Worm (Caenorhabditis elegans) whole organism, L4 larva: ENCODE results near the gene Y73B6BL.29.

Experiments
- F10B5.3 ChIP-seq: sonication (generic microtip); optimal IDR thresholded peaks from 2 replicates; lab custom pipeline; 2016; ENCODE audit warnings: mild to moderate bottlenecking, missing genetic modification characterization, missing compliant biosample characterization
- F26F4.8 ChIP-seq: fragments of 200-800 bp; sonication (Bioruptor generic); conservative IDR thresholded peaks from 2 replicates; pipeline ENCODE4 v1.3.6; 2022; ENCODE audit warnings: missing genetic modification characterization, missing compliant biosample characterization
- F37D6.2 ChIP-seq: sonication (generic microtip); optimal IDR thresholded peaks from 2 replicates; lab custom pipeline; 2016; ENCODE audit warnings: mild to moderate bottlenecking, missing genetic modification characterization, missing compliant biosample characterization
- F44E2.7 ChIP-seq: fragments of 200-800 bp; sonication (Bioruptor generic); IDR thresholded peaks from 2 replicates; pipeline ENCODE4 v2.1.2; 2022; ENCODE audit warnings: missing genetic modification characterization, missing compliant biosample characterization
- T20F7.1 ChIP-seq: fragments of 200-800 bp; sonication (Bioruptor generic); optimal IDR thresholded peaks from 2 replicates; lab custom pipeline; 2018; ENCODE audit warnings: mild to moderate bottlenecking, missing genetic modification characterization, missing compliant biosample characterization
- Y75B8A.6 ChIP-seq: fragments of 200-800 bp; sonication (Bioruptor generic); IDR thresholded peaks from 2 replicates; pipeline ENCODE4 v1.3.6; 2022; ENCODE audit warnings: missing genetic modification reagents, missing genetic modification characterization, missing compliant biosample characterization
- ZK546.5 ChIP-seq, 2 experiments: sonication (generic microtip); optimal IDR thresholded peaks; 2 replicates each; lab custom pipeline; 2017; ENCODE audit warnings: missing biosample characterization in 2 of 2, missing genetic modification characterization in 2 of 2
- aha-1 ChIP-seq: fragments of 150-350 bp; peaks from one replicate; lab custom pipeline; 2014; ENCODE audit warnings: missing biosample characterization, missing genetic modification characterization
- aly-2 ChIP-seq: sonication (generic microtip); optimal IDR thresholded peaks from 2 replicates; lab custom pipeline; 2018; ENCODE audit warnings: missing biosample characterization, missing genetic modification characterization
- ama-1 ChIP-seq: fragments of 150-350 bp; optimal IDR thresholded peaks from 2 replicates; lab custom pipeline; 2014; ENCODE audit warnings: inconsistent platforms, mixed read lengths
- arid-1 ChIP-seq: fragments of 200-800 bp; sonication (Bioruptor generic); conservative IDR thresholded peaks from 2 replicates; pipeline ENCODE4 v1.3.6; 2022; ENCODE audit warnings: missing genetic modification reagents, missing genetic modification characterization, missing compliant biosample characterization
- ceh-82 ChIP-seq: sonication (generic microtip); optimal IDR thresholded peaks from 2 replicates; lab custom pipeline; 2017; ENCODE audit warnings: missing biosample characterization, missing genetic modification characterization
- ces-1 ChIP-seq: fragments of 150-350 bp; sonication (generic microtip); optimal IDR thresholded peaks from 4 replicates; lab custom pipeline; 2014; ENCODE audit warnings: missing biosample characterization, missing genetic modification reagents, missing genetic modification characterization
- dmd-6 ChIP-seq: fragments of 200-800 bp; sonication (Bioruptor generic); IDR thresholded peaks from 2 replicates; pipeline ENCODE4 v1.3.6; 2022; ENCODE audit warnings: missing genetic modification reagents, missing genetic modification characterization, missing compliant biosample characterization
- dmd-9 ChIP-seq: fragments of 200-800 bp; sonication (Bioruptor generic); IDR thresholded peaks from 2 replicates; pipeline ENCODE4 v1.3.6; 2022; ENCODE audit warnings: missing genetic modification reagents, missing genetic modification characterization, missing compliant biosample characterization
- dpl-1 ChIP-seq: fragments of 150-350 bp; optimal IDR thresholded peaks from 2 replicates; lab custom pipeline; 2014; ENCODE audit warnings: missing biosample characterization, missing genetic modification reagents, missing genetic modification characterization
- fkh-10 ChIP-seq: fragments of 150-350 bp; optimal IDR thresholded peaks from 2 replicates; lab custom pipeline; 2014; ENCODE audit warnings: missing biosample characterization, missing genetic modification reagents, missing genetic modification characterization
- hif-1 ChIP-seq, 2 experiments: sonication (generic microtip); optimal IDR thresholded peaks; 2 replicates each; lab custom pipeline; 2016 to 2017; ENCODE audit warnings: missing compliant biosample characterization in 2 of 2, missing genetic modification characterization in 2 of 2, missing genetic modification reagents in 2 of 2, missing genotype in 2 of 2, mild to moderate bottlenecking in 1 of 2
- hlh-30 ChIP-seq: sonication (generic microtip); optimal IDR thresholded peaks from 2 replicates; lab custom pipeline; 2017; ENCODE audit warnings: antibody characterized with exemption, mild to moderate bottlenecking, missing genetic modification characterization, missing compliant biosample characterization; ENCODE audit not compliant: insufficient read depth
- hmg-1.1 ChIP-seq: fragments of 200-800 bp; sonication (Bioruptor generic); IDR thresholded peaks from 2 replicates; pipeline ENCODE4 v1.3.6; 2022; ENCODE audit warnings: missing genetic modification reagents, missing genetic modification characterization, missing compliant biosample characterization
- lin-1 ChIP-seq: fragments of 200-800 bp; sonication (Bioruptor generic); IDR thresholded peaks from 2 replicates; pipeline ENCODE4 v1.3.6; 2022; ENCODE audit warnings: missing genetic modification reagents, missing genetic modification characterization, missing compliant biosample characterization
- lin-29 ChIP-seq: fragments of 200-800 bp; sonication (Bioruptor generic); IDR thresholded peaks from 2 replicates; pipeline ENCODE4 v1.3.6; 2022; ENCODE audit warnings: missing genetic modification reagents, missing genetic modification characterization, missing compliant biosample characterization
- lin-38 ChIP-seq: fragments of 200-800 bp; sonication (Bioruptor generic); IDR thresholded peaks from 2 replicates; pipeline ENCODE4 v1.3.6; 2022; ENCODE audit warnings: missing genetic modification reagents, missing genetic modification characterization, missing compliant biosample characterization
- lsy-2 ChIP-seq, 2 experiments: fragments of 150-350 bp in 1 of 2; sonication (generic microtip) in 1 of 2; optimal IDR thresholded peaks; 2 replicates each; lab custom pipeline; 2014 to 2017; ENCODE audit warnings: missing biosample characterization in 2 of 2, missing genetic modification characterization in 2 of 2
- madf-9 ChIP-seq: fragments of 200-800 bp; sonication (Bioruptor generic); conservative IDR thresholded peaks from 2 replicates; pipeline ENCODE4 v1.3.6; 2022; ENCODE audit warnings: missing genetic modification reagents, missing genetic modification characterization, missing compliant biosample characterization
- mep-1 ChIP-seq: fragments of 150-350 bp; sonication (generic microtip); optimal IDR thresholded peaks from 3 replicates; lab custom pipeline; 2014; ENCODE audit warnings: missing biosample characterization, missing genetic modification characterization
- mes-2 ChIP-seq: sonication (generic microtip); optimal IDR thresholded peaks from 2 replicates; lab custom pipeline; 2016; ENCODE audit warnings: missing genotype, mild to moderate bottlenecking, missing genetic modification characterization, missing compliant biosample characterization; ENCODE audit not compliant: poor library complexity, severe bottlenecking
- mxl-2 ChIP-seq: fragments of 200-800 bp; sonication (Bioruptor generic); conservative IDR thresholded peaks from 2 replicates; pipeline ENCODE4 v1.3.6; 2022; ENCODE audit warnings: missing genetic modification reagents, missing genetic modification characterization, missing compliant biosample characterization
- mxl-3 ChIP-seq: fragments of 200-800 bp; sonication (Bioruptor generic); optimal IDR thresholded peaks from 2 replicates; lab custom pipeline; 2018; ENCODE audit warnings: mild to moderate bottlenecking, missing genetic modification characterization, missing compliant biosample characterization
- nhr-11 ChIP-seq: fragments of 150-350 bp; optimal IDR thresholded peaks from 2 replicates; lab custom pipeline; 2014; ENCODE audit warnings: missing biosample characterization, missing genetic modification characterization
- nhr-28 ChIP-seq: fragments of 150-350 bp; optimal IDR thresholded peaks from 2 replicates; lab custom pipeline; 2014; ENCODE audit warnings: missing biosample characterization, missing genetic modification characterization
- nhr-48 ChIP-seq: sonication (generic microtip); optimal IDR thresholded peaks from 2 replicates; lab custom pipeline; 2016; ENCODE audit warnings: mild to moderate bottlenecking, missing genetic modification characterization, missing compliant biosample characterization
- php-3 ChIP-seq: fragments of 200-800 bp; sonication (Bioruptor generic); IDR thresholded peaks from 2 replicates; pipeline ENCODE4 v1.3.6; 2022; ENCODE audit warnings: missing genetic modification reagents, missing genetic modification characterization, missing compliant biosample characterization
- pqm-1 ChIP-seq: sonication (generic microtip); optimal IDR thresholded peaks from 2 replicates; lab custom pipeline; 2017; ENCODE audit warnings: missing biosample characterization, missing genetic modification characterization
- rbr-2 ChIP-seq: sonication (generic microtip); optimal IDR thresholded peaks from 2 replicates; lab custom pipeline; 2016; ENCODE audit warnings: missing genotype, missing genetic modification characterization, missing compliant biosample characterization
- snpc-1.2 ChIP-seq: fragments of 200-800 bp; sonication (Bioruptor generic); IDR thresholded peaks from 2 replicates; pipeline ENCODE4 v1.3.6; 2022; ENCODE audit warnings: missing genetic modification reagents, missing genetic modification characterization, missing compliant biosample characterization
- snpc-4 ChIP-seq: fragments of 150-350 bp; optimal IDR thresholded peaks from 2 replicates; lab custom pipeline; 2014; ENCODE audit warnings: missing biosample characterization, missing genetic modification characterization
- spr-3 ChIP-seq: fragments of 200-800 bp; sonication (Bioruptor generic); optimal IDR thresholded peaks from 2 replicates; lab custom pipeline; 2018; ENCODE audit warnings: mild to moderate bottlenecking, missing genetic modification characterization, missing compliant biosample characterization
- unc-62 ChIP-seq, 3 experiments: fragments of 150-350 bp in 1 of 3; sonication (generic microtip); optimal IDR thresholded peaks in 2 of 3; peaks in 1 of 3; 1 replicate in 1 of 3; 2 replicates in 2 of 3; lab custom pipeline; 2014 to 2017; ENCODE audit warnings: missing biosample characterization in 3 of 3, missing genetic modification characterization in 3 of 3, missing genetic modification reagents in 3 of 3, missing genotype in 1 of 3
- zfp-2 ChIP-seq: sonication (generic microtip); optimal IDR thresholded peaks from 2 replicates; lab custom pipeline; 2016; ENCODE audit warnings: mild to moderate bottlenecking, missing genetic modification characterization, missing compliant biosample characterization
- zip-11 ChIP-seq: fragments of 200-800 bp; sonication (Bioruptor generic); IDR thresholded peaks from 2 replicates; pipeline ENCODE4 v1.3.6; 2022; ENCODE audit warnings: missing genetic modification characterization, missing compliant biosample characterization
- zip-2 ChIP-seq: fragments of 150-350 bp; optimal IDR thresholded peaks from 2 replicates; lab custom pipeline; 2014; ENCODE audit warnings: missing biosample characterization, missing genetic modification characterization
- ztf-7 ChIP-seq: fragments of 150-350 bp; optimal IDR thresholded peaks from 2 replicates; lab custom pipeline; 2014; ENCODE audit warnings: missing biosample characterization, missing genetic modification characterization

The Y73B6BL.29 gene

DNA sequence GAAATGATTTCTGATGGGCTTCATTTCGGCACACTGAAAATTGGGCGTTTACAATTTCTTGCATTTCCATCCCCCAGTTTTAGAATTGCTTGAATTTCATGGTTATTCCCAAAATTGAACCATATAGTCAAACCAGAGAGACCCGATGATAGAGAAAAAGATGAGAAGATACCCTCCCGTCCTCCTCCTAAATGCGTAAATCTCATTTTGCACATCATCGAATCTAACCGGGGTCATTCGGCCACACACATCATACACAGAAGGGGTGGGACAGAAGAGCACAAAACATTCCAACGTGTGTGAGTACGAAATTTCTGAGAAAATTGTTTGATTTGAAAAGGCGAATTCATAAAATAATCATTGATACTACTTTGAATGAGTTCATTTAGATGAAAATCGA is 41.9 kb downstream of the Y73B6BL.29 start:
- TF ChIP-seq ztf-7 (tag; lab: Kevin White, UChicago): no peak
- no peak for TF ChIP-seq aly-2 (tag; lab: Kevin White, UChicago)

DNA sequence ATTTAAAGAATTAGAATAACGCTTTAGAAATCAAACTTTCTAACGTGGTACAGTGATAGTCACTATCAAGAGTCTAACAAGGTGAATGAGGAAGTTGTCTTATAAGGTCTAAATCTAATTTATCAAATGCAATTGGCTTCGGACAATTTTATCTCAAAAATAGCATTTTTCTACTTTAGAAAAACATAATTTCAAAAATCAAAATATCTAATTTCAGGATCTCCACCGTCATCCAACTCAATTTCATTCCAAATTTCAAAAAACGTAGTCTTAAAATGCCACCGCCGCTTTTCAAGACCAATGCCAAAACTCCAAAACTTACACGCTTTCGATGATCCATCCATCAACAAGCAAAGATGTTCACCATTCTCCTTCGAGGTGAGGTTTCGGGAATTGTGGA is 43.3 kb downstream of the Y73B6BL.29 start, which contains the start of gene Y73B6BL.270:
Y73B6BL.270 (plus strand) TSS at position 301 of the 400 bp plus-strand sequence.
- TF ChIP-seq hlh-30 (tag; lab: Kevin White, UChicago) (no peak), mep-1 (no peak), dmd-9 (GFP tag; lab: Robert Waterston, UW) (no peak), php-3 (GFP tag; lab: Robert Waterston, UW) (no peak), nhr-48 (tag; lab: Kevin White, UChicago) (no peak), hif-1 (tag; optimal IDR thresholded peaks at IDR 0.05; lab: Kevin White, UChicago) (no peak)
- TF ChIP-seq, all 104 proteins: peak for 0

DNA sequence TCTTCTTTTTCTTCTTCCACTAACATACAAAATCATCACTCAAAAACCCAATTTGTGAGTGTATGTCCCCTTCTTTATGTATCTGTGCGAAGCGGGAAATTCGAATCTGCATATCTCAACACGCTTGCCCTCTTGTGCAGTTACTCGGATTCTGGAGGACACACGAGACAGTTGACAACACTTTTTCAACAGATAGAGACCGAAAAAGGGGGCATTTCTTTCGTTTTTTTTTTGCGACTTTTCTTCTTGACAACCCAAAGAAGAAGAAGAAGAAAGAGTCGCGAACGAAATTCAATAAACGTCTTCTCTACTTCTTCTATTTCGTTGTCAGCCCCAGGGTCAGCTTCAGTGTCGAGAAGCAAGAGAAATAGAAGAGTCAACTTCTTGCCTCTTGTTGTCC is 44.3 kb downstream of the Y73B6BL.29 start:
- TF ChIP-seq ces-1: peak; percentile 61
- no peak for TF ChIP-seq mxl-3 (GFP tag; lab: Kevin White, UChicago)
- TF ChIP-seq F44E2.7 (GFP tag; lab: Robert Waterston, UW): no peak
- no peak for TF ChIP-seq fkh-10

DNA sequence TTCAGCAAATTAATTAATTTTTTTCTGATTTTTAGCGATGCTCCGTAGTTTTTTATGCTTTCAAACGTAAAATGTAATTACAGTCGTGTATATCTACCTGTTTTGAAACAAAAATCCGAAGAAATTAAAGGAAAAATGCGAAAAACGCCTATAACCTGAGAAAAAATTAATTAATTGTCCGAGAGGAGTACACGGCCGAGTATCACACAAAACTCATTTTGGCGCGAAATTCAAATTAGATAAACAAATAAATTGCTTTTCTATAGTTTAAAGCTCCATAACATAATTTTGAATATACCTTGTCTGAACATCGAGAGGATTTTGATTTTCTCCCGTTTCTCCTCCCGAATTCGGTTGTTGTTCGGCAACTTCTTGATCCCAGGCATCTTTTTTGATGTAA is 47.8 kb downstream of the Y73B6BL.29 start:
- TF ChIP-seq arid-1 (GFP tag; lab: Robert Waterston, UW) (no peak), lin-38 (GFP tag; lab: Robert Waterston, UW) (peak; percentile 46), F44E2.7 (GFP tag; lab: Robert Waterston, UW) (no peak), ceh-82 (tag; lab: Kevin White, UChicago) (no peak), dpl-1 (GFP tag; lab: Kevin White, UChicago) (peak; percentile 91), F37D6.2 (tag; lab: Kevin White, UChicago) (no peak), hmg-1.1 (GFP tag; lab: Robert Waterston, UW) (no peak), madf-9 (no peak), zip-11 (GFP tag; lab: Robert Waterston, UW) (no peak), F10B5.3 (tag; lab: Kevin White, UChicago) (no peak), lin-29 (GFP tag; lab: Robert Waterston, UW) (no peak), lsy-2 (tag; optimal IDR thresholded peaks at IDR 0.05; lab: Kevin White, UChicago) (peak in 1 of 2 experiments; percentile 52), rbr-2 (tag; lab: Kevin White, UChicago) (no peak), zfp-2 (tag; lab: Kevin White, UChicago) (no peak), mes-2 (tag; lab: Kevin White, UChicago) (peak; percentile 83), mxl-2 (no peak), lin-1 (GFP tag; lab: Robert Waterston, UW) (no peak), aha-1 (tag; lab: Kevin White, UChicago) (no peak), pqm-1 (tag; lab: Kevin White, UChicago) (no peak), zip-2 (tag; lab: Kevin White, UChicago) (no peak), ZK546.5 (tag; optimal IDR thresholded peaks at IDR 0.05; lab: Kevin White, UChicago) (no peak), snpc-1.2 (GFP tag; lab: Robert Waterston, UW) (0 out of 2 replicates have a peak, but pooled peaks have one; percentile 38), snpc-4 (tag; lab: Kevin White, UChicago) (no peak), nhr-48 (tag; lab: Kevin White, UChicago) (no peak), nhr-11 (no peak), fkh-10 (no peak), F26F4.8 (GFP tag; lab: Robert Waterston, UW) (no peak), hif-1 (tag; optimal IDR thresholded peaks at IDR 0.05; lab: Kevin White, UChicago) (peak in 1 of 2 experiments; percentile 10), aly-2 (tag; lab: Kevin White, UChicago) (no peak), ama-1 (no peak), hlh-30 (tag; lab: Kevin White, UChicago) (no peak), dmd-6 (0 out of 2 replicates have a peak, but pooled peaks have one; percentile 12), unc-62 (GFP tag; optimal IDR thresholded peaks at IDR 0.05 in 1 of 2; lab: Kevin White, UChicago) (no peak), unc-62 (tag; optimal IDR thresholded peaks at IDR 0.05; lab: Kevin White, UChicago) (no peak), T20F7.1 (no peak), Y75B8A.6 (no peak), spr-3 (GFP tag; lab: Kevin White, UChicago) (no peak), nhr-28 (tag; lab: Kevin White, UChicago) (no peak)
